Fruit fly (Drosophila melanogaster) whole organism, embryonic: Measurements from ENCODE around the gene CG12992.
A peak's percentile ranks its signal among the peaks of the same experiment; 100 is the strongest.

Experiments
- Bgb ChIP-seq: fragments of 200-800 bp; sonication (Bioruptor generic); IDR thresholded peaks from 2 replicates; pipeline ENCODE4 v1.3.6; 2022; ENCODE audit warnings: missing biosample characterization, missing genetic modification characterization; ENCODE audit not compliant: partially characterized antibody
- C15 ChIP-seq: fragments of 200-800 bp; sonication (Bioruptor generic); IDR thresholded peaks from 3 replicates; pipeline ENCODE4 v1.3.6; 2022; ENCODE audit warnings: missing biosample characterization, missing genetic modification characterization
- CG43689 ChIP-seq: fragments of 200-800 bp; sonication (Bioruptor generic); IDR thresholded peaks from 2 replicates; pipeline ENCODE4 v1.3.6; 2022; ENCODE audit warnings: missing biosample characterization, missing genetic modification characterization
- CG4730 ChIP-seq: fragments of 200-800 bp; sonication (Bioruptor generic); IDR thresholded peaks from 2 replicates; pipeline ENCODE4 v1.3.6; 2022; ENCODE audit warnings: missing biosample characterization, missing genetic modification characterization
- CG6689 ChIP-seq: fragments of 200-800 bp; sonication (Bioruptor generic); IDR thresholded peaks from 2 replicates; pipeline ENCODE4 v1.3.6; 2022; ENCODE audit warnings: missing biosample characterization, missing genetic modification characterization
- CG6791 ChIP-seq: fragments of 200-800 bp; sonication (Bioruptor generic); IDR thresholded peaks from 3 replicates; pipeline ENCODE4 v1.3.6; 2022; ENCODE audit warnings: missing biosample characterization, missing genetic modification characterization; ENCODE audit not compliant: partially characterized antibody
- Jarid2 ChIP-seq: fragments of 200-800 bp; sonication (Bioruptor generic); optimal IDR thresholded peaks from 3 replicates; lab custom pipeline; 2017; ENCODE audit warnings: mild to moderate bottlenecking, missing biosample characterization, missing genetic modification reagents, missing genetic modification characterization
- Lpt ChIP-seq: fragments of >200 bp; optimal IDR thresholded peaks from 2 replicates; lab custom pipeline; 2018; ENCODE audit warnings: missing biosample characterization, missing genetic modification characterization
- cwo ChIP-seq: fragments of 200-800 bp; sonication (Bioruptor generic); optimal IDR thresholded peaks from 3 replicates; lab custom pipeline; 2017; ENCODE audit warnings: missing biosample characterization, missing genetic modification characterization, mild to moderate bottlenecking, moderate library complexity, missing genetic modification reagents

DNA sequence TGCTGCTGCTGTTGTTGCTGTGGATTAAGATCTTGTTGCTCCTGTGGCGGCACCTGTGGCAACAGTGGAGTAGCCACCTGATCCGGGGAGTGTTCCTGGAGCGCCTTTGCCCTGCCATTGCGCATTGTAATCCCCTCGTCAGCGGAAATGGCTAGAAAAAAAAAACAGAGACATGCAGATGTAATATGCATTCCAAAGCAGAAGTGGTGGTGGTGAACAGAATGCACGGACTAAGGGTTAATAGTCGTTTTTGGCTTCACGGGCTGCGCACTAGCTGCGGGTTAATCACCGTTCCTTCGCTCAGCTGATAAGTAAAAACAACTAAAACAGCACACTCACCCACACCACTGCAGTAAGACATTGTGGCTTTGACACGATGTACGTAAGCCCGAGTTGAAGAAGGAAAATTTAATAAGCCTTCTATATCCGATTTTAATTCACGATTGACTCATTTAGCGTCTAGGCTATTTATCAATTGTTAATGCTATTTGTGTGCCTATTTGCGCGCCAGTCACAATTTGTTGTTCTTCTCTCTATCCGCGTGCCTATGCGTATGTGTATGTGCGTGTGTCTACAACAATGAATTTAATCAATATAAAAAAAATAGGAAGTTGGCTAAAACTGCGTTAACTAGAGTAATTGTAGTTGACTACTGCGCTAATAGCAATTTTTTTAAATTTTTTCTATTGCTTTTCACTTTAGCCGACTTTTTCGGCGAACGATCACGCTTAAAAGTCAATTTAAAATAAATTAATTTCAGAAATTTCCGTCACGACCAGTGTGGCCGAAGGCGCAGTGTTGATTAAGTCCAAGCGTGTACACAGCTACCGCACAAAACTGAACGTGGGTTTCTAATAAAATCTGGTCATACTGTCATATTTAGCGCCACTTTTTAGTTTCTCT lies 38.7 kb downstream of the CG12992 start, which contains the start of gene stas:
- no peak for TF ChIP-seq CG4730
- no peak for TF ChIP-seq CG43689 (GFP tag; lab: Robert Waterston, UW)
- TF ChIP-seq Bgb (GFP tag; lab: Robert Waterston, UW), result peak; percentile 53; the same call in 1 of the 2 replicates
- TF ChIP-seq C15 (GFP tag; lab: Robert Waterston, UW), result no peak
- TF ChIP-seq CG6689, result no peak
- no peak for TF ChIP-seq Jarid2 (GFP tag; lab: Kevin White, UChicago)
- TF ChIP-seq Lpt, result no peak
- TF ChIP-seq CG6791 (GFP tag; lab: Robert Waterston, UW), result peak; percentile 29; the same call in 2 of the 3 replicates
- TF ChIP-seq cwo (GFP tag; lab: Kevin White, UChicago), result no peak
